Fruit fly (Drosophila melanogaster) whole organism, embryonic: ENCODE results near the gene Pi4KIIalpha.
A peak's percentile ranks its signal among the peaks of the same experiment; 100 is the strongest.

Source experiments
- Bgb ChIP-seq: fragments of 200-800 bp; sonication (Bioruptor generic); IDR thresholded peaks from 2 replicates; pipeline ENCODE4 v1.3.6; 2022; ENCODE audit warnings: missing biosample characterization, missing genetic modification characterization; ENCODE audit not compliant: partially characterized antibody
- BtbVII ChIP-seq: fragments of 200-800 bp; sonication (Bioruptor generic); optimal IDR thresholded peaks from 3 replicates; lab custom pipeline; 2017; ENCODE audit warnings: missing biosample characterization, mild to moderate bottlenecking, missing genetic modification characterization
- CG10543 ChIP-seq: fragments of 200-800 bp; sonication (Bioruptor generic); optimal IDR thresholded peaks from 3 replicates; lab custom pipeline; 2017; ENCODE audit warnings: missing biosample characterization, mild to moderate bottlenecking, missing genetic modification characterization, moderate library complexity
- CG11504 ChIP-seq: fragments of 200-800 bp; sonication (Bioruptor generic); optimal IDR thresholded peaks from 3 replicates; lab custom pipeline; 2019; ENCODE audit warnings: missing biosample characterization, mild to moderate bottlenecking, missing genetic modification characterization, moderate library complexity
- CG11560 ChIP-seq: fragments of 200-800 bp; sonication (Bioruptor generic); IDR thresholded peaks from 3 replicates; pipeline ENCODE4 v1.3.6; 2022; ENCODE audit warnings: missing biosample characterization, missing genetic modification characterization
- CG16813 ChIP-seq: fragments of 200-800 bp; sonication (Bioruptor generic); IDR thresholded peaks from 3 replicates; pipeline ENCODE4 v1.3.6; 2022; ENCODE audit warnings: missing biosample characterization, missing genetic modification characterization; ENCODE audit not compliant: partially characterized antibody
- CG17829 ChIP-seq: fragments of 200-800 bp; optimal IDR thresholded peaks from 2 replicates; lab custom pipeline; 2019; ENCODE audit warnings: missing biosample characterization, mild to moderate bottlenecking, missing genetic modification characterization, moderate library complexity
- CG2712 ChIP-seq: fragments of 200-800 bp; optimal IDR thresholded peaks from 3 replicates; lab custom pipeline; 2019; ENCODE audit warnings: missing biosample characterization, mild to moderate bottlenecking, missing genetic modification characterization, moderate library complexity
- CG3163 ChIP-seq: fragments of 200-800 bp; sonication (Bioruptor generic); optimal IDR thresholded peaks from 3 replicates; lab custom pipeline; 2016; ENCODE audit warnings: missing biosample characterization, missing genetic modification characterization
- CG32767 ChIP-seq: fragments of 200-800 bp; sonication (Bioruptor generic); IDR thresholded peaks from 2 replicates; pipeline ENCODE4 v1.3.6; 2022; ENCODE audit warnings: missing biosample characterization, missing genetic modification characterization
- CG4282 ChIP-seq: fragments of 200-800 bp; sonication (Bioruptor generic); optimal IDR thresholded peaks from 2 replicates; lab custom pipeline; 2016; ENCODE audit warnings: missing biosample characterization, missing genetic modification characterization
- CG4404 ChIP-seq: fragments of 200-800 bp; sonication (Bioruptor generic); IDR thresholded peaks from 2 replicates; pipeline ENCODE4 v1.3.6; 2022; ENCODE audit warnings: missing biosample characterization, missing genetic modification characterization
- CG4820 ChIP-seq: fragments of 200-800 bp; sonication (Bioruptor generic); optimal IDR thresholded peaks from 3 replicates; lab custom pipeline; 2016; ENCODE audit warnings: missing biosample characterization, missing genetic modification characterization
- CG6175 ChIP-seq: fragments of 200-800 bp; sonication (Bioruptor generic); IDR thresholded peaks from 3 replicates; pipeline ENCODE4 v1.3.6; 2022; ENCODE audit warnings: missing biosample characterization, missing genetic modification characterization
- CG7357 ChIP-seq: fragments of 200-800 bp; sonication (Bioruptor generic); IDR thresholded peaks from 3 replicates; pipeline ENCODE4 v1.3.6; 2022; ENCODE audit warnings: missing biosample characterization, missing genetic modification characterization
- CG7556 ChIP-seq: fragments of 200-800 bp; sonication (Bioruptor generic); optimal IDR thresholded peaks from 2 replicates; lab custom pipeline; 2017; ENCODE audit warnings: missing biosample characterization, mild to moderate bottlenecking, missing genetic modification characterization
- CG7987 ChIP-seq: fragments of 200-800 bp; sonication (Bioruptor generic); optimal IDR thresholded peaks from 2 replicates; lab custom pipeline; 2018; ENCODE audit warnings: missing biosample characterization, mild to moderate bottlenecking, missing genetic modification characterization, moderate library complexity
- CHES-1-like ChIP-seq: fragments of 200-800 bp; sonication (Bioruptor generic); optimal IDR thresholded peaks from 2 replicates; lab custom pipeline; 2016; ENCODE audit warnings: missing biosample characterization, missing genetic modification characterization
- Dbx ChIP-seq: fragments of 200-800 bp; sonication (Bioruptor generic); IDR thresholded peaks from 3 replicates; pipeline ENCODE4 v1.3.6; 2022; ENCODE audit warnings: missing biosample characterization, missing genetic modification characterization
- Doc2 ChIP-seq: fragments of 200-800 bp; sonication (Bioruptor generic); IDR thresholded peaks from 2 replicates; pipeline ENCODE4 v1.3.6; 2022; ENCODE audit warnings: missing biosample characterization, missing genetic modification characterization
- ERR ChIP-seq: fragments of 200-800 bp; sonication (Bioruptor generic); optimal IDR thresholded peaks from 2 replicates; lab custom pipeline; 2016; ENCODE audit warnings: missing biosample characterization, missing genetic modification characterization
- Elba2 ChIP-seq: fragments of 200-800 bp; sonication (Bioruptor generic); optimal IDR thresholded peaks from 3 replicates; lab custom pipeline; 2016; ENCODE audit warnings: missing biosample characterization, missing genetic modification characterization
- Fer1 ChIP-seq: fragments of 200-800 bp; sonication (Bioruptor generic); optimal IDR thresholded peaks from 2 replicates; lab custom pipeline; 2017; ENCODE audit warnings: missing biosample characterization, mild to moderate bottlenecking, missing genetic modification characterization
- HmgD ChIP-seq: fragments of 200-800 bp; sonication (Bioruptor generic); optimal IDR thresholded peaks from 3 replicates; lab custom pipeline; 2016; ENCODE audit warnings: missing biosample characterization, missing genetic modification characterization
- Myb ChIP-seq: fragments of 200-800 bp; sonication (Bioruptor generic); optimal IDR thresholded peaks from 2 replicates; lab custom pipeline; 2016; ENCODE audit warnings: missing biosample characterization, missing genetic modification characterization
- Sin3A ChIP-seq: fragments of >200 bp; optimal IDR thresholded peaks from 2 replicates; lab custom pipeline; 2018
- Sry-β ChIP-seq: fragments of 200-800 bp; sonication (Bioruptor generic); optimal IDR thresholded peaks from 2 replicates; lab custom pipeline; 2018; ENCODE audit warnings: missing biosample characterization, mild to moderate bottlenecking, missing genetic modification characterization, moderate library complexity
- Tbp ChIP-seq: fragments of >200 bp; optimal IDR thresholded peaks from 2 replicates; lab custom pipeline; 2018; ENCODE audit warnings: missing biosample characterization, missing genetic modification characterization
- abd-A ChIP-seq: fragments of 200-800 bp; sonication (Bioruptor generic); optimal IDR thresholded peaks from 3 replicates; lab custom pipeline; 2019; ENCODE audit warnings: missing biosample characterization, mild to moderate bottlenecking, missing genetic modification characterization, moderate library complexity
- bbx ChIP-seq: fragments of 200-800 bp; sonication (Bioruptor generic); IDR thresholded peaks from 2 replicates; pipeline ENCODE4 v1.3.6; 2022; ENCODE audit warnings: missing biosample characterization, missing genetic modification characterization; ENCODE audit not compliant: partially characterized antibody
- bsh ChIP-seq, 2 experiments: fragments of 200-800 bp; sonication (Bioruptor generic); optimal IDR thresholded peaks; 2 replicates each; lab custom pipeline; 2017 to 2018; ENCODE audit warnings: mild to moderate bottlenecking in 2 of 2, missing biosample characterization in 2 of 2, missing genetic modification characterization in 2 of 2, moderate library complexity in 1 of 2
- da ChIP-seq: fragments of 200-800 bp; sonication (Bioruptor generic); optimal IDR thresholded peaks from 2 replicates; lab custom pipeline; 2016; ENCODE audit warnings: missing biosample characterization, missing genetic modification characterization
- dan ChIP-seq: fragments of 200-800 bp; sonication (Bioruptor generic); IDR thresholded peaks from 2 replicates; pipeline ENCODE4 v1.3.6; 2022; ENCODE audit warnings: missing biosample characterization, missing genetic modification characterization
- eve ChIP-seq, 2 experiments: fragments of >200 bp; optimal IDR thresholded peaks; 2 replicates each; lab custom pipeline; 2017; ENCODE audit warnings: missing biosample characterization in 2 of 2, missing genetic modification characterization in 2 of 2
- exex ChIP-seq: fragments of 200-800 bp; sonication (Bioruptor generic); optimal IDR thresholded peaks from 4 replicates; lab custom pipeline; 2018; ENCODE audit warnings: missing biosample characterization, mild to moderate bottlenecking, missing genetic modification characterization, moderate library complexity
- fd3F ChIP-seq: fragments of 200-800 bp; sonication (Bioruptor generic); optimal IDR thresholded peaks from 2 replicates; lab custom pipeline; 2018; ENCODE audit warnings: missing biosample characterization, mild to moderate bottlenecking, missing genetic modification characterization, moderate library complexity
- fd96Cb ChIP-seq: fragments of 200-800 bp; sonication (Bioruptor generic); optimal IDR thresholded peaks from 2 replicates; lab custom pipeline; 2018; ENCODE audit warnings: missing biosample characterization, mild to moderate bottlenecking, missing genetic modification characterization, moderate library complexity
- her ChIP-seq: fragments of 200-800 bp; sonication (Bioruptor generic); optimal IDR thresholded peaks from 2 replicates; lab custom pipeline; 2016; ENCODE audit warnings: missing biosample characterization, missing genetic modification characterization
- hth ChIP-seq: fragments of >200 bp; optimal IDR thresholded peaks from 2 replicates; lab custom pipeline; 2017; ENCODE audit warnings: inconsistent platforms
- kni ChIP-seq: fragments of 200-800 bp; sonication (Bioruptor generic); optimal IDR thresholded peaks from 3 replicates; lab custom pipeline; 2017; ENCODE audit warnings: mild to moderate bottlenecking, missing biosample characterization, missing genetic modification reagents, missing genetic modification characterization
- knrl ChIP-seq: fragments of 200-800 bp; sonication (Bioruptor generic); IDR thresholded peaks from 3 replicates; pipeline ENCODE4 v1.3.6; 2022; ENCODE audit warnings: missing biosample characterization, missing genetic modification characterization; ENCODE audit not compliant: partially characterized antibody
- mam ChIP-seq: fragments of 200-800 bp; sonication (Bioruptor generic); optimal IDR thresholded peaks from 3 replicates; lab custom pipeline; 2016; ENCODE audit warnings: missing biosample characterization, missing genetic modification characterization
- psq ChIP-seq: fragments of 200-800 bp; sonication (Bioruptor generic); optimal IDR thresholded peaks from 2 replicates; lab custom pipeline; 2017; ENCODE audit warnings: missing biosample characterization, missing genetic modification characterization
- seq ChIP-seq: fragments of 200-800 bp; sonication (Bioruptor generic); IDR thresholded peaks from 2 replicates; pipeline ENCODE4 v1.3.6; 2022; ENCODE audit warnings: missing biosample characterization, missing genetic modification characterization
- sisA ChIP-seq: fragments of 200-800 bp; sonication (Bioruptor generic); IDR thresholded peaks from 2 replicates; pipeline ENCODE4 v1.3.6; 2022; ENCODE audit warnings: missing biosample characterization, missing genetic modification characterization
- sna ChIP-seq: fragments of 200-800 bp; sonication (Bioruptor generic); IDR thresholded peaks from 2 replicates; pipeline ENCODE4 v1.3.6; 2022; ENCODE audit warnings: missing biosample characterization, missing genetic modification characterization; ENCODE audit not compliant: partially characterized antibody
- sr ChIP-seq: fragments of 200-800 bp; sonication (Bioruptor generic); IDR thresholded peaks from 3 replicates; pipeline ENCODE4 v1.3.6; 2022; ENCODE audit warnings: missing biosample characterization, missing genetic modification characterization
- stc ChIP-seq: fragments of 200-800 bp; sonication (Bioruptor generic); IDR thresholded peaks from 2 replicates; pipeline ENCODE4 v1.3.6; 2022; ENCODE audit warnings: missing biosample characterization, missing genetic modification characterization
- tgo ChIP-seq: fragments of 200-800 bp; sonication (Bioruptor generic); IDR thresholded peaks from 3 replicates; pipeline ENCODE4 v1.3.6; 2022; ENCODE audit warnings: missing biosample characterization, missing genetic modification characterization
- tin ChIP-seq: fragments of 200-800 bp; sonication (Bioruptor generic); optimal IDR thresholded peaks from 3 replicates; lab custom pipeline; 2016; ENCODE audit warnings: missing biosample characterization, missing genetic modification characterization
- vvl ChIP-seq: fragments of 200-800 bp; sonication (Bioruptor generic); IDR thresholded peaks from 2 replicates; pipeline ENCODE4 v1.3.6; 2022; ENCODE audit warnings: missing biosample characterization, missing genetic modification characterization
- zf30C ChIP-seq: fragments of 200-800 bp; sonication (Bioruptor generic); optimal IDR thresholded peaks from 3 replicates; lab custom pipeline; 2018; ENCODE audit warnings: missing biosample characterization, mild to moderate bottlenecking, missing genetic modification characterization

The Pi4KIIalpha gene

dm6 chr3R:5591398-5591853 is 28.0 kb upstream of the Pi4KIIalpha start, which contains the start of the genes noi and Vha26:
Gene noi (minus strand): TSS chr3R:5591459.
Gene Vha26 (plus strand): TSS chr3R:5591763.
- TF ChIP-seq knrl (peak; percentile 74), zf30C (GFP tag; lab: Kevin White, UChicago) (peak; percentile 54), Bgb (GFP tag; lab: Robert Waterston, UW) (peak; percentile 63), HmgD (no peak), hth (no peak), seq (GFP tag; lab: Robert Waterston, UW) (no peak), BtbVII (GFP tag; lab: Kevin White, UChicago) (no peak), Sin3A (lab: Kevin White, UChicago) (peak; percentile 65), CG7357 (GFP tag; lab: Robert Waterston, UW) (peak; percentile 98), fd96Cb (tag; lab: Kevin White, UChicago) (peak; percentile 18), CG4282 (GFP tag; lab: Kevin White, UChicago) (no peak), bbx (peak; percentile 54), stc (no peak), Fer1 (peak; percentile 1), vvl (peak; percentile 18; the same call in 1 of the 2 replicates), Tbp (GFP tag; lab: Kevin White, UChicago) (no peak), CG16813 (GFP tag; lab: Robert Waterston, UW) (peak; percentile 73), CG2712 (tag; lab: Kevin White, UChicago) (peak; percentile 74), Myb (GFP tag; lab: Kevin White, UChicago) (peak; percentile 63), CG10543 (GFP tag; lab: Kevin White, UChicago) (peak; percentile 44), CG4820 (GFP tag; lab: Kevin White, UChicago) (no peak), exex (no peak), sna (peak; percentile 37; the same call in 1 of the 2 replicates), CG4404 (GFP tag; lab: Robert Waterston, UW) (no peak), CG11560 (tag; lab: Robert Waterston, UW) (peak; percentile 40; the same call in 2 of the 3 replicates), CG7987 (GFP tag; lab: Kevin White, UChicago) (no peak), sr (GFP tag; lab: Robert Waterston, UW) (no peak), CG17829 (tag; lab: Kevin White, UChicago) (peak; percentile 73), CG32767 (peak; percentile 40; the same call in 1 of the 2 replicates), Elba2 (GFP tag; lab: Kevin White, UChicago) (no peak), bsh (GFP tag; optimal IDR thresholded peaks at IDR 0.05; lab: Kevin White, UChicago) (peak in 1 of 2 experiments; percentile 30), eve (GFP tag; optimal IDR thresholded peaks at IDR 0.05; lab: Kevin White, UChicago) (no peak), kni (GFP tag; lab: Kevin White, UChicago) (no peak), psq (GFP tag; lab: Kevin White, UChicago) (no peak), ERR (GFP tag; lab: Kevin White, UChicago) (no peak), Sry-β (GFP tag; lab: Kevin White, UChicago) (peak; percentile 18), sisA (GFP tag; lab: Robert Waterston, UW) (peak; percentile 31; the same call in 1 of the 2 replicates), CHES-1-like (GFP tag; lab: Kevin White, UChicago) (peak; percentile 3), CG7556 (GFP tag; lab: Kevin White, UChicago) (no peak), tgo (GFP tag; lab: Robert Waterston, UW) (no peak), tin (peak; percentile 39), her (GFP tag; lab: Kevin White, UChicago) (no peak), CG3163 (no peak), CG11504 (tag; lab: Kevin White, UChicago) (no peak), fd3F (GFP tag; lab: Kevin White, UChicago) (peak; percentile 20), abd-A (tag; lab: Kevin White, UChicago) (no peak), CG6175 (GFP tag; lab: Robert Waterston, UW) (no peak), Dbx (GFP tag; lab: Robert Waterston, UW) (0 out of 3 replicates have a peak, but pooled peaks have one; percentile 19), dan (GFP tag; lab: Robert Waterston, UW) (no peak), mam (GFP tag; lab: Kevin White, UChicago) (peak; percentile 65), da (peak; percentile 8), Doc2 (GFP tag; lab: Robert Waterston, UW) (no peak)
